Worm (Caenorhabditis elegans): ENCODE measurements around the gene Y54B9A.1.

DNA sequence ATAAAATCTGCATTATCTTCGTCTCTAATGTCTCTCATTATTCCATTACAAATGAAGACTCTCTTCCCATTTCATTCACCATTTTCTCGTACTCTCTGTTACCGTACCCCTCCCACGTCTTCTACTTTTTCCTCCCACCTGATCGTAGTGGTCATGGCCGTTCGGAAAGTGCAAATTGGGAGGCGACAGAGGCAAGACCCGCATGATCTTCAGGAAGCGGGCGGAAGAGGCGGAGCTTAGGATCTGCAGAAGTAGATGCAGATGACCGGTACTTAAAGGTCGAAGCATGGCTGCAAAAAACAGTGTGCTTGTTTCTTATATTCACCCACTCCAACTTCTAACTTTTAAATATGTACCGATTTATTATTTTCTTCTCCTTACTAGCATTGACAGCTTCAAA, 38.5 kb upstream of the Y54B9A.1 start, which contains the start of gene nas-3:
- TF ChIP-seq tab-1 (GFP tag; IDR thresholded peaks at IDR 0.05) (no peak), med-1 (GFP tag; optimal IDR thresholded peaks at IDR 0.05; ENCODE audit: insufficient read depth) (no peak), cog-1 (tag; optimal IDR thresholded peaks at IDR 0.05) (no peak), flt-1 (GFP tag; IDR thresholded peaks at IDR 0.05) (no peak), ref-1 (GFP tag; conservative IDR thresholded peaks at IDR 0.05) (no peak), ztf-23 (GFP tag; IDR thresholded peaks at IDR 0.05) (no peak)

Data from whole organism, midembryonic.